Fruit fly (Drosophila melanogaster): ENCODE measurements around the gene CG3655.

The CG3655 gene

DNA sequence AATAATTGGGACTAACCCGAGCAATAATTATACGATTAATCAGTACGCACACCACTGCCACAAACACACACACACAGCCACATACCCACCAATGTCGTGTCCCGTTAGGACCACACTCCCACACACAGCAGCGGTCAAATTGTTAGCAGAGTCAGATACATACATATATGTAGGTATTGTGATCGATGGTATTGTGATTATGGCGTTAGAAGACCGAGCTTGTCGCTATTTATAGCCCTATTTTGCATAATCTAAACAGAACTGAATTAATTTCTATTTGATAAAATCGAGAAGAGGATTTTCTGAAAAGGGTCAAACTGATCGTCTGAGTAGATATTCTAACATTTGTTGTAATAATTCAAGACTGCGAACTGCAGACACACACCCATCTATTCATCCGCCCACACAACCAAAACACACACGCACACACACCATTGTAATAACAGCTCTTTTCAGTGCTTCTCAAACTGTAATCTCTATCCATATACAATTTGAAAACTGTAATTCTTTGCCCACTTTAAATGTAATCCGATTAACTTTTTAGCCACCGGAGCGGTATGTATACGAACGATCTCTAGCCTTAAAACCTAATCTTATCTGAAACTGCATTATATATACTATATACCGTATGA is 93.2 kb downstream of the CG3655 start:
- no peak for TF ChIP-seq Myc (optimal IDR thresholded peaks at IDR 0.05)

DNA sequence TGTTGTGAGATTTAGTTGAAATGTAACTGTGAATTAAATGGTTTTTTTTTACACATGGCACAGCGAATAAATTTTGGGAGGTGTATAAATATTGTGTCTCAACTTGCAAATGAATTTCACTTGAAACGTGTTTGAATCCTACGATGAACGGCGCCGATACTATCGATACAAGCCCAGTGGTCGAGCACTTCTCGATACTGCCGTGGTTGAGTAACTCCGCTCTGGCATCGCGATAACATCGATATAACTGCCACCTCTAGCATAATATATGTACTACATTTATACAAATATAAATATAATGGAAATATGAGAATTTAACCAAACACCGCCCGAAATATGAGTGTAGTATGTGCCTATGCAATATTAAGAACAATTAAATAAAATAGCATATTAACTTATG is 101.6 kb downstream of the CG3655 start:
- no peak for TF ChIP-seq h (optimal IDR thresholded peaks at IDR 0.05)
- TF ChIP-seq insv (optimal IDR thresholded peaks at IDR 0.05), result no peak
- TF ChIP-seq Myc (optimal IDR thresholded peaks at IDR 0.05), result no peak
- TF ChIP-seq psq (optimal IDR thresholded peaks at IDR 0.05), result no peak
- TF ChIP-seq ttk (optimal IDR thresholded peaks at IDR 0.05), result no peak
- TF ChIP-seq Sin3A (optimal IDR thresholded peaks at IDR 0.05), result no peak

DNA sequence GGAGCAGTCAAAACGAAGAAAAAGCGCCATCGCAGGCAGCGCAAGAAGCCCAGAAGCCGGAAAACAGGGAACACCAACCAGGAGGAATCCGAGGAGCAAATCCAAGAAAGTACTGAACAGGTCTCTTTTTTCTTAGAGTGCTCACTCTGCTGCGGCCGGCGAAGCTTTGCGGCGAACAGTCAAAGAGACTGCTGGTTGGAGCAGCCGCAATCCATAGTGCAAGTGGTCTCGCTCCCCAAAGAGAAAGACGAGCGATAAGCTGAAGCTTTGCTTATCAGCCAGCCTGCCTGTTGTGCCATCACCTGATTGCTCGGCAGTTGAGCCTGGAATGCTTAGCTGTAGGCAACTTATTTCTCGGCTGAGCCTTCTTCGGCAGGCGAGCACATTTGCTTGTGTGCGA is 103.5 kb downstream of the CG3655 start, which contains the start of gene CG14630:
CG14630 (plus strand) TSS at position 301 of the 400 bp plus-strand sequence.
- TF ChIP-seq ttk (optimal IDR thresholded peaks at IDR 0.05) (no peak), h (optimal IDR thresholded peaks at IDR 0.05) (no peak), Sin3A (optimal IDR thresholded peaks at IDR 0.05) (no peak), psq (optimal IDR thresholded peaks at IDR 0.05) (no peak), Myc (optimal IDR thresholded peaks at IDR 0.05) (no peak), insv (optimal IDR thresholded peaks at IDR 0.05) (no peak)

DNA sequence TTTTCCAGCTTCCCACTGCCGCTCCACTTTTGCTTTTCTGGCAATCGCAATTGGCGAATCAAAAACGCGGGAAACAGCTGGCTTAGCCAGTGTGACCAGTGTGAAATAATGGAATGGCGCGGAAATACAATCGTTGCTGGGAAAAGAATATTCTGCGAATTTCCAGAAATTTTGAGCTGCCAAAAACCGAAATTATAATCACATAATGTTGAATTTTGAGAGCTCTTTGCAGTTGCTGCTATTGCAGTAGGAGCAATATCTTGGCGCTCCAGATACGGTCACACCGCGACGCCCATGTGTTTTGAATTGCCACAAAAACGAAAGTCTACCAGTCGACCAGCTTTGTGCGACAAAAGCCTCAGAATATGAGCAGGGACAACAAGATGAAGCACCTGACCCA is 104.2 kb downstream of the CG3655 start, which contains the start of the genes Cdc45 and Rpp21:
Cdc45 (minus strand) TSS at position 79 of the 400 bp plus-strand sequence.
Rpp21 (plus strand) TSS at position 281 of the 400 bp plus-strand sequence.
- no peak for TF ChIP-seq Myc (optimal IDR thresholded peaks at IDR 0.05)
- TF ChIP-seq h (optimal IDR thresholded peaks at IDR 0.05), result no peak
- TF ChIP-seq ttk (optimal IDR thresholded peaks at IDR 0.05), result no peak
- no peak for TF ChIP-seq Sin3A (optimal IDR thresholded peaks at IDR 0.05)
- TF ChIP-seq insv (optimal IDR thresholded peaks at IDR 0.05), result no peak
- TF ChIP-seq psq (optimal IDR thresholded peaks at IDR 0.05), result no peak

DNA sequence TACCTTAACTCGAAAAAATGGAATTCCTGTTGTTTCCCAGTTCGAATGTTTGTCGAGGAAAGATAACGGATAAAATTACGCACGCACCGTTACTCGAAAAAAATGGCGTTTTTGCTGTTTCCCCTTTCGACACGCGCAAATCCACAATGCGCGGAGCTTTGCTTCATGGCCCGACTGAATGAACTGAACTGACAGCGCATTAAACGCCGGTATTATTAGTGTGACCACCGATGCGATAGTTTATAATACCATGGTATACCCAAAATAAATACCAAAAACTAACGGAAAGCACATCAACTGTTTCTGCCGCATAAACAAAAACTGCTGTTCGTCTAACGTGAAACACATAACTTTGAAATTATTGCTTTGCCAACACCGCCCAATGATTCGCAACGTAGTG is 108.2 kb downstream of the CG3655 start, which contains the start of the genes CG32814, CG11638 and CG3021:
CG32814 (minus strand) TSS at position 190 of the 400 bp plus-strand sequence.
CG11638 (minus strand) TSS at position 193 of the 400 bp plus-strand sequence.
CG3021 (plus strand) TSS at position 281 of the 400 bp plus-strand sequence.
- TF ChIP-seq h (optimal IDR thresholded peaks at IDR 0.05) (no peak), Sin3A (optimal IDR thresholded peaks at IDR 0.05) (no peak), Myc (optimal IDR thresholded peaks at IDR 0.05) (no peak), ttk (optimal IDR thresholded peaks at IDR 0.05) (no peak), insv (optimal IDR thresholded peaks at IDR 0.05) (no peak), psq (optimal IDR thresholded peaks at IDR 0.05) (no peak)

Data from Kc167 (cell line).